Worm (Caenorhabditis elegans): ENCODE measurements around the gene nep-15.

The nep-15 gene

DNA sequence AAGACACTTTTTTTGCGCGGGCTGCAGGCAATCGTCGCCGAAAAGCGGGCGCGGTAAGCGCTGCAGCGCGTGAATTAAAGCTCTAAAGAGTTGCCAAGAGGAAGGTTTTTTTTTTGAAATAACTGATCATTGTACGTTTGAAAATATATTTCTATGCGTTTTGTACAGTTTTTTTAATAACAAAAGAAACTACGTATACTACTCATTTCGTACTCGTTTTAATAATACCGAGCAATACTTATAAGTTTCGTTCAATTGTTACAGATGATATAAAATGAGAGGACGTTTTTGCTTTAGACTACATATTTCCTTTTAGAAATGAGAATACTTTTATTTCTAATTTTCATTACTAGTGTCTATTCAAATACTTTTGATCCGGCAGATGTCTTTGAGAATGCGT is at the start of gene nep-15:
TSS of gene nep-15 (plus strand) at position 301 of the 400 bp plus-strand sequence.
- TF ChIP-seq B0310.2 (tag; optimal IDR thresholded peaks at IDR 0.05) = no peak
- no peak for TF ChIP-seq hmg-4 (GFP tag; optimal IDR thresholded peaks at IDR 0.05)
- TF ChIP-seq hnd-1 (tag; optimal IDR thresholded peaks at IDR 0.05) = no peak
- TF ChIP-seq ceh-36 (tag; optimal IDR thresholded peaks at IDR 0.05) = no peak
- no peak for TF ChIP-seq ets-7 (tag; optimal IDR thresholded peaks at IDR 0.05)
- no peak for TF ChIP-seq hmbx-1 (tag; optimal IDR thresholded peaks at IDR 0.05)
- TF ChIP-seq F13C5.2 (tag; optimal IDR thresholded peaks at IDR 0.05) = no peak
- no peak for TF ChIP-seq tbx-37 (GFP tag; conservative IDR thresholded peaks at IDR 0.05)
- TF ChIP-seq ceh-13 (GFP tag; optimal IDR thresholded peaks at IDR 0.05) = no peak
- TF ChIP-seq sea-1 (GFP tag; conservative IDR thresholded peaks at IDR 0.05) = no peak
- no peak for TF ChIP-seq pes-1 (GFP tag; IDR thresholded peaks at IDR 0.05)
- no peak for TF ChIP-seq ama-1 (optimal IDR thresholded peaks at IDR 0.05)
- no peak for TF ChIP-seq flt-1 (GFP tag; IDR thresholded peaks at IDR 0.05)
- no peak for TF ChIP-seq tbx-11 (GFP tag; IDR thresholded peaks at IDR 0.05)

ce11 chrX:8323371-8323770 is 48.6 kb upstream of the nep-15 start, which contains the start of gene R09F10.1:
TSS of gene R09F10.1 (plus strand) at chrX:8323592.
- TF ChIP-seq ceh-36 (tag; optimal IDR thresholded peaks at IDR 0.05) (no peak), tbx-11 (GFP tag; IDR thresholded peaks at IDR 0.05) (no peak), scrt-1 (GFP tag; IDR thresholded peaks at IDR 0.05) (no peak), tbx-37 (GFP tag; conservative IDR thresholded peaks at IDR 0.05) (no peak), hnd-1 (tag; optimal IDR thresholded peaks at IDR 0.05) (no peak), tra-4 (tag; optimal IDR thresholded peaks at IDR 0.05) (no peak), F13C5.2 (tag; optimal IDR thresholded peaks at IDR 0.05) (no peak), sea-1 (GFP tag; conservative IDR thresholded peaks at IDR 0.05) (no peak), flt-1 (GFP tag; IDR thresholded peaks at IDR 0.05) (no peak)

DNA sequence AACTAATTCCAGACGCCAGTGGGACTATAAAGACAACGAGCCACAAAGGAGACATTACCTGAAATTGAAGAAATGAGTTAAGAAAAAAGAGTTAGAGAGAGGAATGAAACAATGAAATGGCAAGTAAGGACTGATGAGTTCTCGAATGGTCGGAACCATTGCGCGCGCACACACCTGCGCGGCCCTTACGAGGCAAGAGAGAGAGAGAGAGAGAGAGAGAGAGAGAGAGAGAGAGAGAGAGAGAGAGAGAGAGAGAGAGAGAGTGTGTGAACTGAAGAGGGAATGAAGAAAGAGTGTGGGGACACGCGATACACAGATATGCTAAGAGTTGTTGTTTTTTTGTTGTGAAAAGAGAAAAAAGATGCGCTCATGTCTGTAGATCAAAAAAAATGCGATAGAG is 45.6 kb upstream of the nep-15 start, which contains the start of gene R09F10.8:
TSS of gene R09F10.8 (minus strand) at position 58 of the 400 bp plus-strand sequence.
- TF ChIP-seq tbx-11 (GFP tag; IDR thresholded peaks at IDR 0.05) = no peak
- no peak for TF ChIP-seq hnd-1 (tag; optimal IDR thresholded peaks at IDR 0.05)
- no peak for TF ChIP-seq B0310.2 (tag; optimal IDR thresholded peaks at IDR 0.05)
- no peak for TF ChIP-seq sea-1 (GFP tag; conservative IDR thresholded peaks at IDR 0.05)
- no peak for TF ChIP-seq F13C5.2 (tag; optimal IDR thresholded peaks at IDR 0.05)
- no peak for TF ChIP-seq scrt-1 (GFP tag; IDR thresholded peaks at IDR 0.05)
- no peak for TF ChIP-seq flt-1 (GFP tag; IDR thresholded peaks at IDR 0.05)
- no peak for TF ChIP-seq ceh-36 (tag; optimal IDR thresholded peaks at IDR 0.05)
- no peak for TF ChIP-seq ceh-13 (GFP tag; optimal IDR thresholded peaks at IDR 0.05)

DNA sequence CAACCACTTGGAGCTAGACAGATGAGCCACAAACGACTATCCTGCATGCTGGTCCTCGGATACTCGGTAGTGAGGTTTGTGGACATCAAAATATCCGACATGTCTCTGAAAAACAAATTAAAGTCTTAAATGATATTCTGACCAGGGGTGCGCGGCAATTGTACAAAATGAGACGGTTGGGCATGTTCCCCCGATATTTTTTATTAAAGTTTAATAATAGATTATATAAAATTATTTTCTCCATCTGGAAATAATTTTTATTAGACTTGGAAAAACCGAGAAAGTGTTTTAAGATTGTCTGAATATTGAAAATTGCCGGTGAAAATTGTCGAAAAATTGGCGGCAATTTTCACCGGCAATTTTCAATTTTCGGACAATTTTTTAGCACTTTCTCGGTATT is 44.2 kb upstream of the nep-15 start, which contains the start of gene F55E10.4:
TSS of gene F55E10.4 (minus strand) at position 101 of the 400 bp plus-strand sequence.
- no peak for TF ChIP-seq hmbx-1 (tag; optimal IDR thresholded peaks at IDR 0.05)
- no peak for TF ChIP-seq tbx-11 (GFP tag; IDR thresholded peaks at IDR 0.05)
- TF ChIP-seq tbx-37 (GFP tag; conservative IDR thresholded peaks at IDR 0.05) = no peak
- TF ChIP-seq pes-1 (GFP tag; IDR thresholded peaks at IDR 0.05) = no peak
- TF ChIP-seq B0310.2 (tag; optimal IDR thresholded peaks at IDR 0.05) = no peak
- TF ChIP-seq ama-1 (optimal IDR thresholded peaks at IDR 0.05) = no peak
- TF ChIP-seq ceh-36 (tag; optimal IDR thresholded peaks at IDR 0.05) = no peak
- no peak for TF ChIP-seq ets-7 (tag; optimal IDR thresholded peaks at IDR 0.05)
- TF ChIP-seq flt-1 (GFP tag; IDR thresholded peaks at IDR 0.05) = no peak
- TF ChIP-seq ceh-13 (GFP tag; optimal IDR thresholded peaks at IDR 0.05) = no peak
- no peak for TF ChIP-seq aly-1 (tag; optimal IDR thresholded peaks at IDR 0.05)
- TF ChIP-seq F13C5.2 (tag; optimal IDR thresholded peaks at IDR 0.05) = no peak
- no peak for TF ChIP-seq hnd-1 (tag; optimal IDR thresholded peaks at IDR 0.05)

ce11 chrX:8340393-8340792 is 31.6 kb upstream of the nep-15 start, which contains the start of gene F55E10.2:
TSS of gene F55E10.2 (plus strand) at chrX:8340693.
- TF ChIP-seq sea-1 (GFP tag; conservative IDR thresholded peaks at IDR 0.05) = no peak
- no peak for TF ChIP-seq hnd-1 (tag; optimal IDR thresholded peaks at IDR 0.05)
- TF ChIP-seq F13C5.2 (tag; optimal IDR thresholded peaks at IDR 0.05) = no peak
- TF ChIP-seq tra-4 (tag; optimal IDR thresholded peaks at IDR 0.05) = no peak
- TF ChIP-seq hmbx-1 (tag; optimal IDR thresholded peaks at IDR 0.05) = no peak
- TF ChIP-seq B0310.2 (tag; optimal IDR thresholded peaks at IDR 0.05) = no peak
- TF ChIP-seq ceh-13 (GFP tag; optimal IDR thresholded peaks at IDR 0.05) = no peak
- no peak for TF ChIP-seq tbx-37 (GFP tag; conservative IDR thresholded peaks at IDR 0.05)
- no peak for TF ChIP-seq ets-7 (tag; optimal IDR thresholded peaks at IDR 0.05)
- no peak for TF ChIP-seq tbx-11 (GFP tag; IDR thresholded peaks at IDR 0.05)
- no peak for TF ChIP-seq scrt-1 (GFP tag; IDR thresholded peaks at IDR 0.05)
- TF ChIP-seq hmg-4 (GFP tag; optimal IDR thresholded peaks at IDR 0.05) = no peak
- no peak for TF ChIP-seq ceh-36 (tag; optimal IDR thresholded peaks at IDR 0.05)
- TF ChIP-seq ama-1 (optimal IDR thresholded peaks at IDR 0.05) = no peak

DNA sequence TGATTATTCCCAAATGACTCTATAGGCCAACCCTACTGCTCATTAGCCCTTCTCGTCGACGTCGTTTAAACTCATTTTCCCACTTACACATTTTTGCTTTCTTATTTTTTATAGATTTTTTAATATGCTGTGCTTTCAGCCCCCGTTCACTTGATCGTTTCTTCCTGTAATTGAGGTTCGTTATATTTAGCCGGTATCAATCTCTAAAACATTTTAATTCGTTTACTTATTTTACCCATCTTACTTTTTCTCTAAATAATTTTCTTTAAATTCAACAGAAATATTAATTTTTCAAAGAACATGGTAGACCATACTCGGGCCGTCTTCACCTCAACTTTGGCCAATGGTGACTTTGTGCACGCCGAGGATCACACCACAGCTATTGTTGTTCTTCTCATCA is 30.3 kb upstream of the nep-15 start, which contains the start of gene F55E10.1:
TSS of gene F55E10.1 (plus strand) at position 301 of the 400 bp plus-strand sequence.
- TF ChIP-seq ama-1 (optimal IDR thresholded peaks at IDR 0.05) (no peak), tbx-37 (GFP tag; conservative IDR thresholded peaks at IDR 0.05) (no peak), hnd-1 (tag; optimal IDR thresholded peaks at IDR 0.05) (no peak), F13C5.2 (tag; optimal IDR thresholded peaks at IDR 0.05) (no peak), hmg-4 (GFP tag; optimal IDR thresholded peaks at IDR 0.05) (no peak), flt-1 (GFP tag; IDR thresholded peaks at IDR 0.05) (no peak), tbx-11 (GFP tag; IDR thresholded peaks at IDR 0.05) (no peak), B0310.2 (tag; optimal IDR thresholded peaks at IDR 0.05) (no peak), scrt-1 (GFP tag; IDR thresholded peaks at IDR 0.05) (no peak), ceh-13 (GFP tag; optimal IDR thresholded peaks at IDR 0.05) (no peak), tra-4 (tag; optimal IDR thresholded peaks at IDR 0.05) (no peak), ets-7 (tag; optimal IDR thresholded peaks at IDR 0.05) (no peak), pes-1 (GFP tag; IDR thresholded peaks at IDR 0.05) (no peak), aly-1 (tag; optimal IDR thresholded peaks at IDR 0.05) (no peak), ceh-36 (tag; optimal IDR thresholded peaks at IDR 0.05) (no peak), hmbx-1 (tag; optimal IDR thresholded peaks at IDR 0.05) (no peak), sea-1 (GFP tag; conservative IDR thresholded peaks at IDR 0.05) (no peak)

- TF ChIP-seq ceh-36 (tag; optimal IDR thresholded peaks at IDR 0.05) = no peak
- no peak for TF ChIP-seq hnd-1 (tag; optimal IDR thresholded peaks at IDR 0.05)
These were observed 25.8 kb upstream of the nep-15 start, which contains the start of gene drd-5 for ce11 chrX:8346248-8346647. TSS of gene drd-5 (minus strand) at chrX:8346348.

All from whole organism, early embryonic.